Fruit fly (Drosophila melanogaster) whole organism, pupa: ENCODE data around the gene CG31549.
A peak's percentile ranks its signal among the peaks of the same experiment; 100 is the strongest.

Experiments used
- CG10348 ChIP-seq: fragments of 200-800 bp; sonication (Bioruptor generic); IDR thresholded peaks from 2 replicates; pipeline ENCODE4 v1.3.6; 2022; ENCODE audit warnings: missing biosample characterization, missing genetic modification characterization
- CG12605 ChIP-seq: fragments of 200-800 bp; sonication (Bioruptor generic); IDR thresholded peaks from 2 replicates; pipeline ENCODE4 v1.3.6; 2022; ENCODE audit warnings: missing biosample characterization, missing genetic modification characterization
- CG13204 ChIP-seq: fragments of 200-800 bp; sonication (Bioruptor generic); optimal IDR thresholded peaks from 2 replicates; lab custom pipeline; 2018; ENCODE audit warnings: missing biosample characterization, mild to moderate bottlenecking, missing genetic modification characterization, moderate library complexity
- CG14655 ChIP-seq: fragments of 200-800 bp; sonication (Bioruptor generic); optimal IDR thresholded peaks from 3 replicates; lab custom pipeline; 2017; ENCODE audit warnings: mild to moderate bottlenecking, missing biosample characterization, missing genetic modification reagents, missing genetic modification characterization
- CG15710 ChIP-seq: fragments of 200-800 bp; sonication (Bioruptor generic); optimal IDR thresholded peaks from 2 replicates; lab custom pipeline; 2018; ENCODE audit warnings: missing biosample characterization, mild to moderate bottlenecking, missing genetic modification characterization, moderate library complexity
- CG17806 ChIP-seq: fragments of 200-800 bp; sonication (Bioruptor generic); optimal IDR thresholded peaks from 2 replicates; lab custom pipeline; 2018; ENCODE audit warnings: missing biosample characterization, mild to moderate bottlenecking, missing genetic modification characterization, moderate library complexity
- CG32121 ChIP-seq: fragments of 200-800 bp; sonication (Bioruptor generic); IDR thresholded peaks from 2 replicates; pipeline ENCODE4 v1.3.6; 2022; ENCODE audit warnings: missing biosample characterization, missing genetic modification characterization
- CG34367 ChIP-seq: fragments of 200-800 bp; sonication (Bioruptor generic); optimal IDR thresholded peaks from 2 replicates; lab custom pipeline; 2018; ENCODE audit warnings: missing biosample characterization, mild to moderate bottlenecking, missing genetic modification characterization
- CG4496 ChIP-seq: fragments of 200-800 bp; sonication (Bioruptor generic); IDR thresholded peaks from 3 replicates; pipeline ENCODE4 v1.3.6; 2022; ENCODE audit warnings: missing biosample characterization, missing genetic modification characterization
- CG8159 ChIP-seq: fragments of 200-800 bp; sonication (Bioruptor generic); optimal IDR thresholded peaks from 3 replicates; lab custom pipeline; 2018; ENCODE audit warnings: missing biosample characterization, mild to moderate bottlenecking, missing genetic modification characterization, moderate library complexity
- CG8301 ChIP-seq: fragments of 200-800 bp; sonication (Bioruptor generic); optimal IDR thresholded peaks from 2 replicates; lab custom pipeline; 2018; ENCODE audit warnings: missing biosample characterization, mild to moderate bottlenecking, missing genetic modification characterization
- CG9948 ChIP-seq: fragments of 200-800 bp; sonication (Bioruptor generic); optimal IDR thresholded peaks from 2 replicates; lab custom pipeline; 2018; ENCODE audit warnings: missing biosample characterization, mild to moderate bottlenecking, missing genetic modification characterization, moderate library complexity
- D1 ChIP-seq: fragments of 200-800 bp; sonication (Bioruptor generic); optimal IDR thresholded peaks from 2 replicates; lab custom pipeline; 2018; ENCODE audit warnings: missing biosample characterization, mild to moderate bottlenecking, missing genetic modification characterization, moderate library complexity
- EcR ChIP-seq: fragments of 200-800 bp; sonication (Bioruptor generic); optimal IDR thresholded peaks from 3 replicates; lab custom pipeline; 2019; ENCODE audit warnings: missing biosample characterization, missing genetic modification characterization, mild to moderate bottlenecking, moderate library complexity, missing genetic modification reagents
- Ets98B ChIP-seq: fragments of 200-800 bp; sonication (Bioruptor generic); IDR thresholded peaks from 2 replicates; pipeline ENCODE4 v1.3.6; 2022; ENCODE audit warnings: missing biosample characterization, missing genetic modification characterization
- Pif1A ChIP-seq: fragments of 200-800 bp; sonication (Bioruptor generic); optimal IDR thresholded peaks from 3 replicates; lab custom pipeline; 2016; ENCODE audit warnings: missing biosample characterization, missing genetic modification characterization
- Pif1B ChIP-seq: fragments of 200-800 bp; sonication (Bioruptor generic); optimal IDR thresholded peaks from 3 replicates; lab custom pipeline; 2016; ENCODE audit warnings: missing biosample characterization, missing genetic modification characterization
- Snoo ChIP-seq: fragments of 200-800 bp; sonication (Bioruptor generic); optimal IDR thresholded peaks from 3 replicates; lab custom pipeline; 2017; ENCODE audit warnings: missing biosample characterization, mild to moderate bottlenecking, missing genetic modification characterization, inconsistent platforms
- fd96Ca ChIP-seq: fragments of 200-800 bp; sonication (Bioruptor generic); IDR thresholded peaks from 3 replicates; pipeline ENCODE4 v1.3.6; 2022; ENCODE audit warnings: missing biosample characterization, missing genetic modification characterization
- gl ChIP-seq: fragments of 200-800 bp; sonication (Bioruptor generic); optimal IDR thresholded peaks from 2 replicates; lab custom pipeline; 2018; ENCODE audit warnings: missing biosample characterization, mild to moderate bottlenecking, missing genetic modification characterization
- rn ChIP-seq: fragments of 200-800 bp; sonication (Bioruptor generic); IDR thresholded peaks from 2 replicates; pipeline ENCODE4 v1.3.6; 2022; ENCODE audit warnings: missing biosample characterization, missing genetic modification characterization

Gene CG31549

DNA sequence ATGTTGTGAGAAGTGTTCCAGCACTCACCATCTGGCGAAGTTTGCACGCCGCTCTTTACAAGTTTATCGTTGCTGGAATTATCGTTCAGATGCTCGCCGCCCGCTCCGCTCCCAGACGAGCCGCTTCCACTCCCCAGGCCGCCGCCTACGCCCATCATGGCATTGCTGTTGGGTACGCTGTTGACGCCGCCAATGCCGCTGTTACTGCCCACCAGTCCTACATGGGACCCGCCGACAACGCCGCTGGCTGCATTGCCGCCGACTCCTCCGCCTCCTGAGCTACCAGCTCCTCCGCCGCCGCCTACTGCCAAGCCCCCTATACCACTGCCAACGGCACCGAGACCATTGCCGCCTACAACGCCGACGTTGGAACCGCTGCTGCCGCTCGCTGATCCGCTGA lies 23.6 kb upstream of the CG31549 start:
- TF ChIP-seq CG15710 (tag; lab: Kevin White, UChicago), result no peak
- TF ChIP-seq Pif1B, result no peak
- no peak for TF ChIP-seq CG32121 (GFP tag; lab: Robert Waterston, UW)
- no peak for TF ChIP-seq EcR (GFP tag; lab: Kevin White, UChicago)
- TF ChIP-seq CG8301 (tag; lab: Kevin White, UChicago), result no peak
- TF ChIP-seq rn (GFP tag; lab: Robert Waterston, UW), result no peak
- TF ChIP-seq fd96Ca (GFP tag; lab: Robert Waterston, UW), result 0 out of 3 replicates have a peak, but pooled peaks have one; percentile 38
- TF ChIP-seq CG4496, result no peak

DNA sequence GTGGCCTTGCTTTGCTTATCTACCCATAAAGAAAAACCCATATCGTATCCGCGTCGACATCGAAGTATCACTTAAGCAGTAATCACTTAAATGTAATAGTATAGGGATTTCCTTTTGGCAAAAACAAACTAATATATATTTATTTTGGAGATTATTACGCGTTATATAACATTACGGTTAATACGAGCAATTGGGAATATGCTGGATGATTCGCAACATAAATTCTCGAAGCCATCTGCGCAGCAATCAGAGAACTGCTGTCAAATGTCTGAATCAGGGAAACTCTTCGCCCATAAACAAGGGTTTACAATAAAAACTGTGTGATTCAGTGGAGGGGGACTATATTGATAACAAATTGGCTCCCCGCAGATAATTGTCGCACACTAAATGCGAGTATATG lies 21.3 kb upstream of the CG31549 start:
- TF ChIP-seq Snoo (tag; lab: Kevin White, UChicago) (no peak), CG13204 (GFP tag; lab: Kevin White, UChicago) (no peak), CG10348 (GFP tag; lab: Robert Waterston, UW) (no peak), CG4496 (no peak), CG15710 (tag; lab: Kevin White, UChicago) (no peak), Pif1A (GFP tag; lab: Kevin White, UChicago) (no peak), EcR (GFP tag; lab: Kevin White, UChicago) (no peak), gl (tag; lab: Kevin White, UChicago) (no peak), CG8301 (tag; lab: Kevin White, UChicago) (no peak), CG17806 (tag; lab: Kevin White, UChicago) (no peak), CG34367 (tag; lab: Kevin White, UChicago) (no peak), CG12605 (GFP tag; lab: Robert Waterston, UW) (no peak), CG9948 (tag; lab: Kevin White, UChicago) (no peak), CG32121 (GFP tag; lab: Robert Waterston, UW) (no peak), Pif1B (no peak), Ets98B (GFP tag; lab: Robert Waterston, UW) (no peak)

DNA sequence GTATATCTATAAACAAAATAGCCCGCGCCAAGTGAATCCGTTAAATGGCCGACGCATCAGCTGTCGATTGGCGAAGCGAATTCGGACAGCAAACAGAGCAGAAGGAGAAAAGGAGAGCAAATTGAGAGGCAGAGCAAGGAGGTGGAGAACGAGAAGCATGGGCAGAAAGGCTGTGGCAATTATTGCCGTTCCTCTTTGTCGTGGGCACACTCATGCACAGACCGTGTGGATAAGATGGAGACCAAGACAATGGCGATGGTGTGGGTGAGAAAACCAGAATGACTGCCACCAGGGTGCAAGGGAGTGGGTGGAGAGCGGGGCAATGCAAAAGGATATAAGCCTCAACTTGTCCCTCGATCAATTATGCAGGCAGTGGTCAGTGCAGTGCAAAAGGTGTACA lies 20.8 kb upstream of the CG31549 start:
- TF ChIP-seq CG14655 (no peak), Pif1A (GFP tag; lab: Kevin White, UChicago) (no peak), D1 (tag; lab: Kevin White, UChicago) (no peak), CG12605 (GFP tag; lab: Robert Waterston, UW) (no peak), EcR (GFP tag; lab: Kevin White, UChicago) (peak; percentile 51), CG15710 (tag; lab: Kevin White, UChicago) (no peak), Snoo (tag; lab: Kevin White, UChicago) (no peak), CG13204 (GFP tag; lab: Kevin White, UChicago) (no peak)

DNA sequence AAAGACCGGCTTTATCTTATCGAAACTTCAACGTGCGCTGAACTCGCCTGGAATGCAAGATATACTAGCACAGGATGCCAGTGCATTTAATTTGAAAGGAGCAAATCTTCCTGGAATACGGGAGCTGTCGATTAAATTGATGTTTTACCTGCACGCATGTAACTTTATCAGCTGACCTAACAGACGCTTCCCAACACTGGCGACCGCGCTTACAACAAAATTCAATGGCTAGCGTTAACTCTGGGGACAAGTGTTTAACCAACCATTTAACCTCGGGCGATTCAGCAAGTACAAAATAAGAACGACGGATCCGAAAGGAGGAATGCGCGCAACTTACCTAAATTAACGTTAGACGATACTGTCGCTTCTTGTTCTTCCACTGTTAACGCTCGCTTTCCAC lies 20.3 kb upstream of the CG31549 start:
- TF ChIP-seq CG4496, result no peak
- no peak for TF ChIP-seq CG12605 (GFP tag; lab: Robert Waterston, UW)
- no peak for TF ChIP-seq Pif1A (GFP tag; lab: Kevin White, UChicago)
- no peak for TF ChIP-seq CG13204 (GFP tag; lab: Kevin White, UChicago)
- no peak for TF ChIP-seq Ets98B (GFP tag; lab: Robert Waterston, UW)
- TF ChIP-seq CG14655, result no peak
- no peak for TF ChIP-seq fd96Ca (GFP tag; lab: Robert Waterston, UW)
- TF ChIP-seq CG34367 (tag; lab: Kevin White, UChicago), result no peak
- no peak for TF ChIP-seq CG17806 (tag; lab: Kevin White, UChicago)
- no peak for TF ChIP-seq CG9948 (tag; lab: Kevin White, UChicago)
- TF ChIP-seq rn (GFP tag; lab: Robert Waterston, UW), result no peak
- no peak for TF ChIP-seq gl (tag; lab: Kevin White, UChicago)
- no peak for TF ChIP-seq CG32121 (GFP tag; lab: Robert Waterston, UW)
- TF ChIP-seq Snoo (tag; lab: Kevin White, UChicago), result no peak
- TF ChIP-seq CG8159, result no peak

DNA sequence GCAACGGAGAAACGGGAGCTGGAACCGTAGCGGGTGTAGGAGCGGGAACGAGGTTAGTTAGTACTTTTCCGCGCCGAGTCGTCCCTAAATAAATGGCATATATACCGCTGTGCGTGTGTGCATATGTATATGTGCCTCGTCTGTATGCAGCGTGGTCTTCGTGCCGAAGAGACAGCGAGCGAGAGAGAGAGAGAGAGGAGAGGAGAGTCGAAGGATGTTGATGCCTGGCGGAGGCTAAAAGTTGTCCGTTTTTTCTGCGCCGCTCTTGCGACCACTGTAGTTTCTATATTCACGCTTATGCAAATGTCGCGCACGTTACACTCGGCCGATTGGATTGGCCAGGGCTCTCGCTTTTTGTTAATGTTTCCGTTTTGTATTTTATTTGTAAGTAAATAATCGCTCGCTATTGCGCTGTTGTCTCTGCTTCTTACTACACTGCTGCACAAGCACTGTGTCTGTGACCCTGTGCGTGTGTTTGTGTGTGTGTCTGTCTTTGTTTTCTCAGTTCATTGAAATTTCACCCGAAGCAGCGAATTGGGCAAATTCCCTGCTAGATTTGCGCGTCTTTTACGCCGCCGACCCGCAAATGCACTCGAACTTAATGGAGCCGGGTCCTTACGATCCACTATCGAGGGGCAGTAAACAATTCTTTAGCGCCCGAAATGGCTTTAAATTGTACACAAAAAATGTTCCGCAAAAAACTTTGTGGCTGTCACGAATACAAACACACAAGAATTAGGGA lies 19.4 kb upstream of the CG31549 start, which contains the start of gene Rga:
Gene Rga, minus strand, starts transcription at position 741 of the 742 bp plus-strand sequence.
- TF ChIP-seq gl (tag; lab: Kevin White, UChicago), result no peak
- no peak for TF ChIP-seq CG13204 (GFP tag; lab: Kevin White, UChicago)
- TF ChIP-seq CG15710 (tag; lab: Kevin White, UChicago), result no peak
- 0 out of 2 replicates have a peak, but pooled peaks have one; percentile 24 for TF ChIP-seq CG12605 (GFP tag; lab: Robert Waterston, UW)
- no peak for TF ChIP-seq CG4496
- peak; percentile 85 for TF ChIP-seq EcR (GFP tag; lab: Kevin White, UChicago)
- no peak for TF ChIP-seq Pif1A (GFP tag; lab: Kevin White, UChicago)
- no peak for TF ChIP-seq CG34367 (tag; lab: Kevin White, UChicago)
- TF ChIP-seq CG17806 (tag; lab: Kevin White, UChicago), result no peak

DNA sequence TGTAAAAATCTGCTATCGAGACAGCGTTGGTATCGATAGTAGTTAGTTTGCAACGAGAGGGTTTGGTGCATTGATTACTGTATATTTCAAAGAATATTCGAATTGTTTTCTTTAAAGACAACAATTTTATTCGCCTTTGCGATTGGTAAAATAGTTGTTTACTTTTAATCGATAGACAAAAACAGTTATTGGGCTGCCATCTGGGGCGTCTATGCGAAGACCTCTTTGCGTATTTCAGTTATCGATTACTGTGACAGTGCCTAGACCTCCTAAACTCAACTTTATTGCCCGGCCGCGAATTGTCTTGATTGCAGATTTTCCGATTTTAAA lies 18.9 kb upstream of the CG31549 start, which contains the start of gene Atu:
Gene Atu, plus strand, starts transcription at position 245 of the 330 bp plus-strand sequence.
- no peak for TF ChIP-seq CG14655
- TF ChIP-seq CG10348 (GFP tag; lab: Robert Waterston, UW), result no peak
- no peak for TF ChIP-seq CG17806 (tag; lab: Kevin White, UChicago)
- no peak for TF ChIP-seq CG32121 (GFP tag; lab: Robert Waterston, UW)
- TF ChIP-seq rn (GFP tag; lab: Robert Waterston, UW), result no peak
- no peak for TF ChIP-seq CG9948 (tag; lab: Kevin White, UChicago)
- TF ChIP-seq Pif1B, result no peak
- no peak for TF ChIP-seq Snoo (tag; lab: Kevin White, UChicago)
- TF ChIP-seq gl (tag; lab: Kevin White, UChicago), result no peak
- no peak for TF ChIP-seq CG4496
